Worm (Caenorhabditis elegans) whole organism, L2 larva: ENCODE data around the gene R04A9.3.

Experiments used
- F13H6.1 ChIP-seq: sonication (generic microtip); optimal IDR thresholded peaks from 2 replicates; lab custom pipeline; 2016; ENCODE audit warnings: missing genetic modification characterization, missing compliant biosample characterization
- aly-2 ChIP-seq: fragments of 150-350 bp; optimal IDR thresholded peaks from 2 replicates; lab custom pipeline; 2014; ENCODE audit warnings: missing biosample characterization, missing genetic modification characterization
- blmp-1 ChIP-seq: sonication (generic microtip); optimal IDR thresholded peaks from 2 replicates; lab custom pipeline; 2017; ENCODE audit warnings: missing genetic modification characterization, mild to moderate bottlenecking, missing compliant biosample characterization, antibody characterized with exemption, moderate library complexity; ENCODE audit not compliant: insufficient read depth
- gmeb-1 ChIP-seq: fragments of 150-350 bp; optimal IDR thresholded peaks from 2 replicates; lab custom pipeline; 2014; ENCODE audit warnings: missing biosample characterization, missing genetic modification characterization
- lin-13 ChIP-seq: fragments of 150-350 bp; optimal IDR thresholded peaks from 2 replicates; lab custom pipeline; 2014; ENCODE audit warnings: missing biosample characterization, missing genetic modification reagents, missing genetic modification characterization
- nhr-12 ChIP-seq: fragments of 150-350 bp; optimal IDR thresholded peaks from 2 replicates; lab custom pipeline; 2014; ENCODE audit warnings: missing biosample characterization, missing genetic modification characterization
- nhr-129 ChIP-seq: fragments of 150-350 bp; optimal IDR thresholded peaks from 2 replicates; lab custom pipeline; 2014; ENCODE audit warnings: missing biosample characterization, missing genetic modification characterization
- nhr-21 ChIP-seq: fragments of 150-350 bp; optimal IDR thresholded peaks from 2 replicates; lab custom pipeline; 2014; ENCODE audit warnings: missing biosample characterization, missing genetic modification characterization
- nhr-6 ChIP-seq: fragments of 150-350 bp; optimal IDR thresholded peaks from 2 replicates; lab custom pipeline; 2014; ENCODE audit warnings: missing biosample characterization, missing genetic modification characterization
- unc-62 ChIP-seq: fragments of 150-350 bp; optimal IDR thresholded peaks from 2 replicates; lab custom pipeline; 2014; ENCODE audit warnings: missing biosample characterization, missing genetic modification reagents, missing genetic modification characterization
- zag-1 ChIP-seq: fragments of 150-350 bp; optimal IDR thresholded peaks from 2 replicates; lab custom pipeline; 2014; ENCODE audit warnings: missing biosample characterization, missing genetic modification characterization
- ztf-1 ChIP-seq: fragments of 200-800 bp; sonication (Bioruptor generic); conservative IDR thresholded peaks from 2 replicates; pipeline ENCODE4 v1.3.6; 2022; ENCODE audit warnings: missing genetic modification characterization, missing compliant biosample characterization
- ztf-4 ChIP-seq: fragments of 150-350 bp; optimal IDR thresholded peaks from 2 replicates; lab custom pipeline; 2014; ENCODE audit warnings: missing biosample characterization, missing genetic modification characterization

DNA sequence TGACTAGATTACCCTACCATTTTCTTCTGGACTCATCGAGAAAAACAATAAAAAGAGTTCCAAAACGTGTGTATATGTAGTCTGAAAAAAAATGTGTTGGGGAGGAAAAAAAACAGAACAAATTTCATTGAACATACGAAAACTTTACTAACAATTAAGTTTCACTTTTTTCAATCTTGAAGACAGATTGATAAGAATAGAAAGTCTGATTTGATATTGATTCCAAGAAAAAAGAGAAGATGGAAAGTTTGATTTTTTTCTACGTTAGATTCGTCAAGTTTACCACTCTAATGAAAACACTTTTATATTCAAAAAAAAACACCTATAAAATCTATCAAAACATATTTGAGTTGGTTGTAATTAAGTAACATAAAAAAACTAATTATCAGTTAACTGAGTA is 10.1 kb upstream of the R04A9.3 start, which contains the start of gene R04A9.9:
- TF ChIP-seq nhr-129 (tag; lab: Kevin White, UChicago) (no peak), ztf-1 (no peak), nhr-12 (tag; lab: Kevin White, UChicago) (no peak), aly-2 (no peak), gmeb-1 (tag; lab: Kevin White, UChicago) (no peak), zag-1 (tag; lab: Kevin White, UChicago) (no peak), lin-13 (no peak), unc-62 (GFP tag; lab: Kevin White, UChicago) (no peak), F13H6.1 (no peak), nhr-21 (tag; lab: Kevin White, UChicago) (no peak), ztf-4 (no peak), blmp-1 (no peak), nhr-6 (tag; lab: Kevin White, UChicago) (no peak)
